Worm (Caenorhabditis elegans) whole organism, young adult: Measurements from ENCODE around the gene F26H11.8.

Source experiments
- F55B11.4 ChIP-seq: sonication (generic microtip); optimal IDR thresholded peaks from 2 replicates; lab custom pipeline; 2016; ENCODE audit warnings: missing compliant biosample characterization, missing genetic modification characterization, borderline replicate concordance; ENCODE audit not compliant: insufficient read depth
- ccch-3 ChIP-seq: fragments of 200-800 bp; sonication (Bioruptor generic); optimal IDR thresholded peaks from 2 replicates; lab custom pipeline; 2018; ENCODE audit warnings: mild to moderate bottlenecking, missing genetic modification characterization, missing compliant biosample characterization
- pha-4 ChIP-seq: fragments of 150-350 bp; sonication (generic microtip); optimal IDR thresholded peaks from 2 replicates; lab custom pipeline; 2014; ENCODE audit warnings: missing biosample characterization, missing genetic modification reagents, missing genetic modification characterization

- TF ChIP-seq pha-4 = no peak
- no peak for TF ChIP-seq F55B11.4 (tag; lab: Kevin White, UChicago)
- TF ChIP-seq ccch-3 (GFP tag; lab: Kevin White, UChicago) = no peak
Measured at ce11 chrII:14410768-14411167, 22.5 kb downstream of the F26H11.8 start, which contains the start of gene dsb-2.
